In genomic region chrIII:7508128-7508635, ce11 we compare ENCODE assay signal across 4 worm cellular contexts.
TF ChIP-seq lines count a peak whose summit lies in the region.

TSS of gene cls-1 (plus strand) at chrIII:7508178.

TF ChIP-seq in whole organism, L2 larva, 48 proteins besides CTCF, POLR2A, EP300 and RAD21:
- TF ChIP-seq fos-1 (tag; optimal IDR thresholded peaks at IDR 0.05; lab: Kevin White, UChicago) (peak; percentile 56), nhr-10 (tag; optimal IDR thresholded peaks at IDR 0.05; lab: Kevin White, UChicago) (no peak), ztf-4 (tag; optimal IDR thresholded peaks at IDR 0.05; lab: Kevin White, UChicago) (no peak)
TF ChIP-seq in whole organism, L2 larva: peak in this region for 1.

TF ChIP-seq in whole organism, L3 larva, 47 proteins besides CTCF, POLR2A, EP300 and RAD21:
- TF ChIP-seq elt-2 (tag; optimal IDR thresholded peaks at IDR 0.05; lab: Kevin White, UChicago) (peak; percentile 25), pqm-1 (tag; optimal IDR thresholded peaks at IDR 0.05; lab: Kevin White, UChicago) (peak; percentile 43), nhr-76 (tag; optimal IDR thresholded peaks at IDR 0.05; lab: Kevin White, UChicago) (no peak)
TF ChIP-seq in whole organism, L3 larva: peak in this region for 2.

TF ChIP-seq in whole organism, L4 larva, 104 proteins besides CTCF, POLR2A, EP300 and RAD21:
- TF ChIP-seq nhr-102 (tag; optimal IDR thresholded peaks at IDR 0.05; lab: Kevin White, UChicago) = no peak
- TF ChIP-seq pqm-1 (tag; optimal IDR thresholded peaks at IDR 0.05; lab: Kevin White, UChicago) = peak; percentile 16
- TF ChIP-seq unc-62 (GFP tag; optimal IDR thresholded peaks at IDR 0.05 in 1 of 2; lab: Kevin White, UChicago) = peak in 1 of 2 experiments; percentile 53
- TF ChIP-seq unc-62 (tag; optimal IDR thresholded peaks at IDR 0.05; lab: Kevin White, UChicago) = no peak
- no peak for TF ChIP-seq egl-27 (tag; optimal IDR thresholded peaks at IDR 0.05; lab: Kevin White, UChicago)
- no peak for TF ChIP-seq daf-12 (tag; optimal IDR thresholded peaks at IDR 0.05; lab: Kevin White, UChicago)
- TF ChIP-seq tag-97 (GFP tag; IDR thresholded peaks at IDR 0.05; lab: Robert Waterston, UW) = no peak
- no peak for TF ChIP-seq ceh-28 (tag; optimal IDR thresholded peaks at IDR 0.05; lab: Kevin White, UChicago)
- no peak for TF ChIP-seq snpc-1.2 (GFP tag; IDR thresholded peaks at IDR 0.05; lab: Robert Waterston, UW)
- no peak for TF ChIP-seq pha-4 (GFP tag; IDR thresholded peaks at IDR 0.05; lab: Robert Waterston, UW)
- TF ChIP-seq pha-4 (tag; optimal IDR thresholded peaks at IDR 0.05; lab: Kevin White, UChicago) = no peak
- no peak for TF ChIP-seq spr-3 (GFP tag; optimal IDR thresholded peaks at IDR 0.05; lab: Kevin White, UChicago)
- peak; percentile 34 for TF ChIP-seq hlh-11 (tag; optimal IDR thresholded peaks at IDR 0.05; lab: Kevin White, UChicago)
- TF ChIP-seq dmd-9 (GFP tag; IDR thresholded peaks at IDR 0.05; lab: Robert Waterston, UW) = no peak
- no peak for TF ChIP-seq dve-1 (tag; optimal IDR thresholded peaks at IDR 0.05; lab: Kevin White, UChicago; ENCODE audit: insufficient read depth)
- no peak for TF ChIP-seq nhr-77 (tag; optimal IDR thresholded peaks at IDR 0.05; lab: Kevin White, UChicago)
- TF ChIP-seq rbr-2 (tag; optimal IDR thresholded peaks at IDR 0.05; lab: Kevin White, UChicago) = no peak
- no peak for TF ChIP-seq F26F4.8 (GFP tag; conservative IDR thresholded peaks at IDR 0.05; lab: Robert Waterston, UW)
- no peak for TF ChIP-seq lin-29 (GFP tag; IDR thresholded peaks at IDR 0.05; lab: Robert Waterston, UW)
- TF ChIP-seq daf-16 (GFP tag; optimal IDR thresholded peaks at IDR 0.05; lab: Kevin White, UChicago) = no peak
- no peak for TF ChIP-seq daf-16 (tag; optimal IDR thresholded peaks at IDR 0.05; lab: Kevin White, UChicago)
TF ChIP-seq in whole organism, L4 larva: peak in this region for 3.

TF ChIP-seq in whole organism, young adult, 124 proteins besides CTCF, POLR2A, EP300 and RAD21:
- TF ChIP-seq nhr-80 (tag; optimal IDR thresholded peaks at IDR 0.05; lab: Kevin White, UChicago) (peak; percentile 30), F57C9.4 (tag; optimal IDR thresholded peaks at IDR 0.05; lab: Kevin White, UChicago) (no peak)
